Worm (Caenorhabditis elegans): ENCODE measurements around the gene lpr-7.

lpr-7 gene

DNA sequence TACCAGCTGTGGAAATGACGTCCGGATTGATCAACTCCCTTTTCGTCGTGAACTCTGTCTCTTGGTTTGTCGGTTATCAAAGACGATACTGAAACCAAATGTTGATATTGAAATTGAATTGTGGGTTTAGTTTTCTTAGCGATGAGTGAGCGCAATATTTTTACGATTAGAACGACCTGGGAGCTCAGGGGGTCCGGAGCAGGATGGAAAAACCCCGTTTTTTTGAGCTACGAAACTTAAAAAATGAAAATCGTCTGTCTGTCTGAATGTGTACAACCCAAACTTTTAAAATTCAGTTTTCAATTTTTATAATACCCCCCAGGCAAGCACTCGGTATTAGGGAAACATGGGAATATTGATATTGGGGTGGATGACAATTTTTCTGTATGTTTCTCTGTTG lies 13.2 kb upstream of the lpr-7 start:
- TF ChIP-seq elt-3 (tag; optimal IDR thresholded peaks at IDR 0.05) (no peak), ham-2 (GFP tag; optimal IDR thresholded peaks at IDR 0.05) (no peak), ztf-11 (tag; optimal IDR thresholded peaks at IDR 0.05) (no peak), M03D4.4 (tag; optimal IDR thresholded peaks at IDR 0.05) (no peak), snpc-4 (tag; optimal IDR thresholded peaks at IDR 0.05) (no peak), cnd-1 (tag; optimal IDR thresholded peaks at IDR 0.05) (no peak), sptf-1 (tag; optimal IDR thresholded peaks at IDR 0.05) (no peak), ceh-39 (tag; optimal IDR thresholded peaks at IDR 0.05) (no peak), ceh-43 (GFP tag; optimal IDR thresholded peaks at IDR 0.05) (no peak), flh-1 (GFP tag; optimal IDR thresholded peaks at IDR 0.05) (no peak), drap-1 (GFP tag; optimal IDR thresholded peaks at IDR 0.05) (no peak), unc-120 (tag; optimal IDR thresholded peaks at IDR 0.05; ENCODE audit: poor library complexity, severe bottlenecking) (no peak), unc-39 (tag; optimal IDR thresholded peaks at IDR 0.05) (no peak), tbx-8 (GFP tag; optimal IDR thresholded peaks at IDR 0.05) (no peak), nhr-2 (tag; optimal IDR thresholded peaks at IDR 0.05) (no peak), hlh-1 (tag; optimal IDR thresholded peaks at IDR 0.05) (no peak), elt-1 (tag; optimal IDR thresholded peaks at IDR 0.05; ENCODE audit: borderline replicate concordance, insufficient read depth) (no peak), nhr-76 (tag; optimal IDR thresholded peaks at IDR 0.05) (no peak)

ce11 chrX:645589-645988 lies 10.4 kb upstream of the lpr-7 start:
- no peak for TF ChIP-seq snpc-4 (tag; optimal IDR thresholded peaks at IDR 0.05)
- TF ChIP-seq unc-120 (tag; optimal IDR thresholded peaks at IDR 0.05; ENCODE audit: poor library complexity, severe bottlenecking): no peak
- TF ChIP-seq ces-1 (GFP tag; optimal IDR thresholded peaks at IDR 0.05): no peak
- TF ChIP-seq pha-4 (tag; optimal IDR thresholded peaks at IDR 0.05): no peak
- no peak for TF ChIP-seq ceh-43 (GFP tag; optimal IDR thresholded peaks at IDR 0.05)

DNA sequence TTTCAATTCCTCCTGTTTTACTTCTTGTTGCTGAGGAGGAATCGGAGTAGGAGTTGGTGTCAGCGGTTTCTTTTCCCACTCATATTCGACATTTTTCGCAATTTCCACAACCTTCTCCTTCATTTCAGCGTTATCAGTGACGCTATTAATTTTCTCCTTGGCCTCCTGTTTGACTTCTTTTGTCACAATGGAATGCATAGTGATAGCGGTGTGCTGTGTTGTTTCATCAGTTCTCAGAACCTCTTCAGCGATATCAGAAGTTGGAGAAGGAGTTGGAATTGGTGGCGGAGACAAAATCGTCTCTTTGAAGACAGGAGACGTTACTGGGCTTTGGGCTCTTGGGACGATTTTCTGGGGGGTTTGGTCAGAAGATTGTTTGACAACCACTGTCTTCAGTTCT lies 9.5 kb upstream of the lpr-7 start:
- TF ChIP-seq blmp-1 (tag; optimal IDR thresholded peaks at IDR 0.05) (no peak), M03D4.4 (tag; optimal IDR thresholded peaks at IDR 0.05) (no peak), ham-2 (GFP tag; optimal IDR thresholded peaks at IDR 0.05) (no peak), ztf-11 (tag; optimal IDR thresholded peaks at IDR 0.05) (no peak), unc-120 (tag; optimal IDR thresholded peaks at IDR 0.05; ENCODE audit: poor library complexity, severe bottlenecking) (no peak), zip-8 (tag; optimal IDR thresholded peaks at IDR 0.05) (no peak), unc-62 (GFP tag; optimal IDR thresholded peaks at IDR 0.05) (no peak), elt-1 (tag; optimal IDR thresholded peaks at IDR 0.05; ENCODE audit: borderline replicate concordance, insufficient read depth) (no peak), elt-3 (tag; optimal IDR thresholded peaks at IDR 0.05) (no peak), ceh-39 (tag; optimal IDR thresholded peaks at IDR 0.05) (no peak), ceh-43 (GFP tag; optimal IDR thresholded peaks at IDR 0.05) (no peak), nhr-76 (tag; optimal IDR thresholded peaks at IDR 0.05) (no peak), pha-4 (tag; optimal IDR thresholded peaks at IDR 0.05) (no peak), lsy-2 (tag; optimal IDR thresholded peaks at IDR 0.05) (no peak), sem-2 (GFP tag; optimal IDR thresholded peaks at IDR 0.05) (no peak), lin-13 (tag; optimal IDR thresholded peaks at IDR 0.05) (no peak), mls-2 (tag; optimal IDR thresholded peaks at IDR 0.05) (no peak), mep-1 (tag; optimal IDR thresholded peaks at IDR 0.05) (no peak), nhr-237 (tag; optimal IDR thresholded peaks at IDR 0.05) (no peak)

- TF ChIP-seq lin-13 (tag; optimal IDR thresholded peaks at IDR 0.05): no peak
- no peak for TF ChIP-seq mls-2 (tag; optimal IDR thresholded peaks at IDR 0.05)
- no peak for TF ChIP-seq nhr-2 (tag; optimal IDR thresholded peaks at IDR 0.05)
- no peak for TF ChIP-seq elt-3 (tag; optimal IDR thresholded peaks at IDR 0.05)
- no peak for TF ChIP-seq M03D4.4 (tag; optimal IDR thresholded peaks at IDR 0.05)
- TF ChIP-seq nhr-12 (tag; optimal IDR thresholded peaks at IDR 0.05): no peak
- no peak for TF ChIP-seq hlh-1 (tag; optimal IDR thresholded peaks at IDR 0.05)
- no peak for TF ChIP-seq cnd-1 (tag; optimal IDR thresholded peaks at IDR 0.05)
- no peak for TF ChIP-seq ham-2 (GFP tag; optimal IDR thresholded peaks at IDR 0.05)
- TF ChIP-seq flh-1 (GFP tag; optimal IDR thresholded peaks at IDR 0.05): no peak
- no peak for TF ChIP-seq ceh-43 (GFP tag; optimal IDR thresholded peaks at IDR 0.05)
- TF ChIP-seq nhr-76 (tag; optimal IDR thresholded peaks at IDR 0.05): no peak
- no peak for TF ChIP-seq elt-1 (tag; optimal IDR thresholded peaks at IDR 0.05; ENCODE audit: borderline replicate concordance, insufficient read depth)
- no peak for TF ChIP-seq blmp-1 (tag; optimal IDR thresholded peaks at IDR 0.05)
- TF ChIP-seq ces-1 (GFP tag; optimal IDR thresholded peaks at IDR 0.05): no peak
- no peak for TF ChIP-seq unc-120 (tag; optimal IDR thresholded peaks at IDR 0.05; ENCODE audit: poor library complexity, severe bottlenecking)
- TF ChIP-seq unc-39 (tag; optimal IDR thresholded peaks at IDR 0.05): no peak
- TF ChIP-seq ceh-39 (tag; optimal IDR thresholded peaks at IDR 0.05): no peak
Measured at ce11 chrX:651616-652015, 4.4 kb upstream of the lpr-7 start.

- TF ChIP-seq mep-1 (tag; optimal IDR thresholded peaks at IDR 0.05) (no peak), cnd-1 (tag; optimal IDR thresholded peaks at IDR 0.05) (no peak), ceh-43 (GFP tag; optimal IDR thresholded peaks at IDR 0.05) (no peak), unc-120 (tag; optimal IDR thresholded peaks at IDR 0.05; ENCODE audit: poor library complexity, severe bottlenecking) (no peak), elt-1 (tag; optimal IDR thresholded peaks at IDR 0.05; ENCODE audit: borderline replicate concordance, insufficient read depth) (no peak), unc-39 (tag; optimal IDR thresholded peaks at IDR 0.05) (no peak), mls-2 (tag; optimal IDR thresholded peaks at IDR 0.05) (no peak), pha-4 (tag; optimal IDR thresholded peaks at IDR 0.05) (no peak), nhr-237 (tag; optimal IDR thresholded peaks at IDR 0.05) (no peak), nhr-76 (tag; optimal IDR thresholded peaks at IDR 0.05) (no peak), blmp-1 (tag; optimal IDR thresholded peaks at IDR 0.05) (no peak), ces-1 (GFP tag; optimal IDR thresholded peaks at IDR 0.05) (no peak)
Measured at ce11 chrX:654804-655203, 1.2 kb upstream of the lpr-7 start, which contains the start of gene ifc-2. Gene ifc-2 (minus strand): TSS chrX:654904.
